Worm (Caenorhabditis elegans) whole organism, L1 larva: ENCODE results near the gene ppm-1.A.

Source experiments
- ama-1 ChIP-seq: fragments of 150-350 bp; optimal IDR thresholded peaks from 2 replicates; lab custom pipeline; 2014
- ceh-8 ChIP-seq: fragments of 200-800 bp; sonication (Bioruptor generic); optimal IDR thresholded peaks from 2 replicates; lab custom pipeline; 2018; ENCODE audit warnings: mild to moderate bottlenecking, missing genetic modification characterization, moderate library complexity, missing compliant biosample characterization
- egl-27 ChIP-seq, 2 experiments: fragments of 150-350 bp in 1 of 2; sonication (generic microtip); optimal IDR thresholded peaks; 3 replicates each; lab custom pipeline; 2017 to 2018; ENCODE audit warnings: missing biosample characterization in 2 of 2, missing genetic modification characterization in 2 of 2, missing genetic modification reagents in 2 of 2
- elt-2 ChIP-seq: sonication (generic microtip); optimal IDR thresholded peaks from 2 replicates; lab custom pipeline; 2016; ENCODE audit warnings: missing genetic modification characterization, mild to moderate bottlenecking, inconsistent platforms, missing compliant biosample characterization, missing genetic modification reagents
- fkh-4 ChIP-seq: sonication (generic microtip); optimal IDR thresholded peaks from 2 replicates; lab custom pipeline; 2016; ENCODE audit warnings: missing compliant biosample characterization, missing genetic modification characterization, borderline replicate concordance
- nhr-237 ChIP-seq: fragments of 150-350 bp; optimal IDR thresholded peaks from 2 replicates; lab custom pipeline; 2014; ENCODE audit warnings: missing biosample characterization, missing genetic modification characterization
- nhr-76 ChIP-seq: sonication (generic microtip); optimal IDR thresholded peaks from 2 replicates; lab custom pipeline; 2017; ENCODE audit warnings: missing biosample characterization, missing genetic modification characterization
- nhr-85 ChIP-seq: sonication (generic microtip); peaks from one replicate; lab custom pipeline; 2016; ENCODE audit warnings: missing genetic modification characterization, inconsistent platforms, missing compliant biosample characterization
- skn-1 ChIP-seq: fragments of 150-350 bp; optimal IDR thresholded peaks from 2 replicates; lab custom pipeline; 2014; ENCODE audit warnings: missing biosample characterization, missing genetic modification characterization
- tbx-2 ChIP-seq: sonication (generic microtip); optimal IDR thresholded peaks from 2 replicates; lab custom pipeline; 2016; ENCODE audit warnings: missing genetic modification characterization, missing compliant biosample characterization
- ztf-11 ChIP-seq, 2 experiments: sonication (generic microtip); optimal IDR thresholded peaks; 2 replicates each; lab custom pipeline; 2016 to 2017; ENCODE audit warnings: missing genetic modification characterization in 2 of 2, missing biosample characterization in 1 of 2, missing compliant biosample characterization in 1 of 2

DNA sequence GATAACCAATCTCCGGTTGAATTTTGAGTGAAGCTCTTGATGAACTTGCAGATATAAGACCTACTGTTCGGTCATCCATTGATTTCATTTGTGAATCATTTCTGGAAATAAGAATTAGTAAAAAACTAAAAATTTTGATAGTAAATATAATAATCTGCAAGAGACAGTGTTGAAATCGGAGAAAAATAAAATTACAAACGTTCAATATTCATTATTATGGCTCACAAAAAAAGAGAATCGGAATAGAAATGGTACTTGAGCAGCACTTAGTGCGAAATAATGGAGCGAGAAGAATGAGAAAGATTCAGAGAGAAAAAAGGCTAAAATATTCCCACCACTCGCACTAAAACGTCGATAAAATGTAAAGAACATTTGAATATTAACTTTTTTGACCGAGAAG lies 40.1 kb upstream of the ppm-1.A start, which contains the start of gene vps-54:
- TF ChIP-seq tbx-2 (no peak), nhr-237 (no peak), skn-1 (no peak), ztf-11 (tag; optimal IDR thresholded peaks at IDR 0.05; lab: Kevin White, UChicago) (no peak), ama-1 (lab: Kevin White, UChicago) (no peak), ceh-8 (GFP tag; lab: Kevin White, UChicago) (no peak), egl-27 (tag; optimal IDR thresholded peaks at IDR 0.05; lab: Kevin White, UChicago) (no peak), nhr-76 (tag; lab: Kevin White, UChicago) (no peak), fkh-4 (tag; lab: Kevin White, UChicago) (no peak), elt-2 (no peak), nhr-85 (tag; lab: Kevin White, UChicago) (no peak)
